Worm (Caenorhabditis elegans) whole organism, young adult: Measurements from ENCODE around the gene C25A6.1.

Source experiments
- B0261.1 ChIP-seq: sonication (generic microtip); optimal IDR thresholded peaks from 2 replicates; lab custom pipeline; 2016; ENCODE audit warnings: mild to moderate bottlenecking, missing genetic modification characterization, moderate library complexity, missing compliant biosample characterization
- F10E7.11 ChIP-seq: sonication (generic microtip); optimal IDR thresholded peaks from 2 replicates; lab custom pipeline; 2017; ENCODE audit warnings: mild to moderate bottlenecking, missing genetic modification characterization, moderate library complexity, missing compliant biosample characterization
- F49E8.2 ChIP-seq: sonication (generic microtip); optimal IDR thresholded peaks from 3 replicates; lab custom pipeline; 2017; ENCODE audit warnings: missing genetic modification characterization, mild to moderate bottlenecking, missing compliant biosample characterization, antibody characterized with exemption, moderate library complexity; ENCODE audit not compliant: insufficient read depth
- F52B5.7 ChIP-seq: sonication (generic microtip); optimal IDR thresholded peaks from 2 replicates; lab custom pipeline; 2016; ENCODE audit warnings: mild to moderate bottlenecking, missing genetic modification characterization, missing compliant biosample characterization
- K11D2.4 ChIP-seq: fragments of 200-800 bp; sonication (Bioruptor generic); IDR thresholded peaks from 2 replicates; pipeline ENCODE4 v1.3.6; 2022; ENCODE audit warnings: missing genetic modification reagents, missing genetic modification characterization, missing compliant biosample characterization
- K12H6.12 ChIP-seq: fragments of 200-800 bp; sonication (Bioruptor generic); optimal IDR thresholded peaks from 2 replicates; lab custom pipeline; 2018; ENCODE audit warnings: mild to moderate bottlenecking, missing genetic modification characterization, missing compliant biosample characterization
- Y53F4B.3 ChIP-seq: fragments of 200-800 bp; sonication (Bioruptor generic); IDR thresholded peaks from 2 replicates; pipeline ENCODE4 v1.3.6; 2022; ENCODE audit warnings: missing genetic modification reagents, missing genetic modification characterization, missing compliant biosample characterization
- Y67H2A.10 ChIP-seq: fragments of 200-800 bp; sonication (Bioruptor generic); conservative IDR thresholded peaks from 2 replicates; pipeline ENCODE4 v1.3.6; 2022; ENCODE audit warnings: missing genetic modification reagents, missing genetic modification characterization, missing compliant biosample characterization
- Y95B8A.8 ChIP-seq: fragments of 200-800 bp; sonication (Bioruptor generic); IDR thresholded peaks from 2 replicates; pipeline ENCODE4 v1.3.6; 2022; ENCODE audit warnings: missing genetic modification reagents, missing genetic modification characterization, missing compliant biosample characterization
- ama-1 ChIP-seq, 3 experiments: fragments of 150-350 bp in 1 of 3; sonication (generic microtip) in 2 of 3; optimal IDR thresholded peaks; 2 replicates each; lab custom pipeline; 2014 to 2018; ENCODE audit warnings: missing biosample characterization in 2 of 3, missing genetic modification characterization in 2 of 3, missing genetic modification reagents in 2 of 3
- atf-7 ChIP-seq: sonication (generic microtip); optimal IDR thresholded peaks from 2 replicates; lab custom pipeline; 2017; ENCODE audit warnings: mild to moderate bottlenecking, missing genetic modification characterization, missing compliant biosample characterization
- bed-1 ChIP-seq: fragments of 200-800 bp; sonication (Bioruptor generic); IDR thresholded peaks from 2 replicates; pipeline ENCODE4 v1.3.6; 2022; ENCODE audit warnings: missing genetic modification reagents, missing genetic modification characterization, missing compliant biosample characterization
- ceh-27 ChIP-seq: fragments of 200-800 bp; sonication (Bioruptor generic); optimal IDR thresholded peaks from 2 replicates; lab custom pipeline; 2018; ENCODE audit warnings: mild to moderate bottlenecking, missing genetic modification characterization, moderate library complexity, missing compliant biosample characterization
- ceh-40 ChIP-seq: fragments of 200-800 bp; sonication (Bioruptor generic); IDR thresholded peaks from 2 replicates; pipeline ENCODE4 v1.3.6; 2022; ENCODE audit warnings: missing genetic modification characterization, missing compliant biosample characterization
- ceh-58 ChIP-seq: fragments of 200-800 bp; sonication (Bioruptor generic); IDR thresholded peaks from 2 replicates; pipeline ENCODE4 v1.3.6; 2022; ENCODE audit warnings: missing genetic modification characterization, missing compliant biosample characterization
- ceh-91 ChIP-seq: fragments of 200-800 bp; sonication (Bioruptor generic); IDR thresholded peaks from 2 replicates; pipeline ENCODE4 v1.3.6; 2022; ENCODE audit warnings: missing genetic modification reagents, missing genetic modification characterization, missing compliant biosample characterization
- dox-1 ChIP-seq: fragments of 200-800 bp; sonication (Bioruptor generic); IDR thresholded peaks from 2 replicates; pipeline ENCODE4 v1.3.6; 2022; ENCODE audit warnings: missing genetic modification reagents, missing genetic modification characterization, missing compliant biosample characterization
- egrh-3 ChIP-seq: fragments of 200-800 bp; sonication (Bioruptor generic); IDR thresholded peaks from 2 replicates; pipeline ENCODE4 v1.3.6; 2022; ENCODE audit warnings: missing genetic modification reagents, missing genetic modification characterization, missing compliant biosample characterization
- ets-4 ChIP-seq: fragments of 200-800 bp; sonication (Bioruptor generic); optimal IDR thresholded peaks from 2 replicates; lab custom pipeline; 2018; ENCODE audit warnings: mild to moderate bottlenecking, missing genetic modification characterization, missing compliant biosample characterization
- hrde-1 ChIP-seq: sonication (generic microtip); optimal IDR thresholded peaks from 2 replicates; lab custom pipeline; 2016; ENCODE audit warnings: missing genetic modification characterization, mild to moderate bottlenecking, missing compliant biosample characterization, moderate library complexity, missing genotype, missing genetic modification reagents, borderline replicate concordance
- hsf-1 ChIP-seq: fragments of 200-800 bp; sonication (Bioruptor generic); IDR thresholded peaks from 2 replicates; pipeline ENCODE4 v1.3.6; 2022; ENCODE audit warnings: missing genetic modification reagents, missing genetic modification characterization, missing compliant biosample characterization
- let-607 ChIP-seq, 2 experiments: fragments of 200-800 bp in 1 of 2; sonication (Bioruptor generic) in 1 of 2; sonication (generic microtip) in 1 of 2; optimal IDR thresholded peaks; 2 replicates each; lab custom pipeline; 2016 to 2018; ENCODE audit warnings: mild to moderate bottlenecking in 2 of 2, missing compliant biosample characterization in 2 of 2, missing genetic modification characterization in 2 of 2, moderate library complexity in 2 of 2, missing genotype in 1 of 2
- lin-26 ChIP-seq: fragments of 200-800 bp; sonication (Bioruptor generic); IDR thresholded peaks from 2 replicates; pipeline ENCODE4 v1.3.6; 2022; ENCODE audit warnings: missing genetic modification reagents, missing genetic modification characterization, missing compliant biosample characterization
- lin-35 ChIP-seq, 3 experiments: fragments of 150-350 bp in 2 of 3; sonication (generic microtip) in 1 of 3; optimal IDR thresholded peaks; 2 replicates each; lab custom pipeline; 2014 to 2018; ENCODE audit warnings: missing biosample characterization in 3 of 3, missing genetic modification characterization in 3 of 3, missing genetic modification reagents in 3 of 3
- lin-54 ChIP-seq: fragments of 200-800 bp; sonication (Bioruptor generic); optimal IDR thresholded peaks from 2 replicates; lab custom pipeline; 2018; ENCODE audit warnings: mild to moderate bottlenecking, missing genetic modification characterization, missing compliant biosample characterization
- lsl-1 ChIP-seq: fragments of 200-800 bp; sonication (Bioruptor generic); optimal IDR thresholded peaks from 2 replicates; lab custom pipeline; 2018; ENCODE audit warnings: mild to moderate bottlenecking, missing genetic modification characterization, moderate library complexity, missing compliant biosample characterization
- mcd-1 ChIP-seq: fragments of 200-800 bp; sonication (Bioruptor generic); IDR thresholded peaks from 2 replicates; pipeline ENCODE4 v1.3.6; 2022; ENCODE audit warnings: missing genetic modification reagents, missing genetic modification characterization, missing compliant biosample characterization
- nfya-2 ChIP-seq: fragments of 200-800 bp; sonication (Bioruptor generic); IDR thresholded peaks from 2 replicates; pipeline ENCODE4 v1.3.6; 2022; ENCODE audit warnings: missing genetic modification reagents, missing genetic modification characterization, missing compliant biosample characterization
- nhr-80 ChIP-seq: sonication (generic microtip); optimal IDR thresholded peaks from 2 replicates; lab custom pipeline; 2016; ENCODE audit warnings: missing genetic modification characterization, missing compliant biosample characterization
- repo-1 ChIP-seq: sonication (generic microtip); optimal IDR thresholded peaks from 2 replicates; lab custom pipeline; 2017; ENCODE audit warnings: mild to moderate bottlenecking, missing genetic modification characterization, missing compliant biosample characterization
- rpc-1 ChIP-seq, 2 experiments: fragments of 150-350 bp in 1 of 2; sonication (generic microtip) in 1 of 2; optimal IDR thresholded peaks; 2 replicates each; lab custom pipeline; 2014 to 2018; ENCODE audit warnings: missing biosample characterization in 1 of 2, missing genetic modification characterization in 1 of 2, missing genetic modification reagents in 1 of 2, missing genotype in 1 of 2
- snpc-1.3 ChIP-seq: sonication (generic microtip); optimal IDR thresholded peaks from 2 replicates; lab custom pipeline; 2017; ENCODE audit warnings: missing genetic modification characterization, mild to moderate bottlenecking, missing compliant biosample characterization, antibody characterized with exemption, moderate library complexity, missing genotype, missing genetic modification reagents; ENCODE audit not compliant: insufficient read depth
- snpc-4 ChIP-seq, 5 experiments: fragments of 150-350 bp in 1 of 5; sonication (generic microtip) in 4 of 5; optimal IDR thresholded peaks; 2 replicates each; lab custom pipeline; 2014 to 2018; ENCODE audit warnings: missing genetic modification characterization in 5 of 5, missing biosample characterization in 3 of 5, antibody characterized with exemption in 2 of 5, mild to moderate bottlenecking in 2 of 5, missing compliant biosample characterization in 2 of 5, missing genotype in 2 of 5, moderate library complexity in 2 of 5, missing genetic modification reagents in 1 of 5
- somi-1 ChIP-seq: fragments of 200-800 bp; sonication (Bioruptor generic); optimal IDR thresholded peaks from 2 replicates; lab custom pipeline; 2018; ENCODE audit warnings: mild to moderate bottlenecking, missing genetic modification characterization, missing compliant biosample characterization
- tbp1 ChIP-seq: fragments of 200-800 bp; sonication (Bioruptor generic); optimal IDR thresholded peaks from 2 replicates; lab custom pipeline; 2018; ENCODE audit warnings: mild to moderate bottlenecking, missing genetic modification characterization, missing compliant biosample characterization
- tbx-9 ChIP-seq: sonication (generic microtip); optimal IDR thresholded peaks from 2 replicates; lab custom pipeline; 2016; ENCODE audit warnings: borderline replicate concordance, missing genetic modification characterization, inconsistent platforms, missing compliant biosample characterization
- unc-62 ChIP-seq: fragments of 150-350 bp; optimal IDR thresholded peaks from 2 replicates; lab custom pipeline; 2014; ENCODE audit warnings: missing biosample characterization, missing genetic modification reagents, missing genetic modification characterization
- zfh-2 ChIP-seq: fragments of 200-800 bp; sonication (Bioruptor generic); conservative IDR thresholded peaks from 2 replicates; pipeline ENCODE4 v1.3.6; 2022; ENCODE audit warnings: missing genetic modification reagents, missing genetic modification characterization, missing compliant biosample characterization
- zim-3 ChIP-seq: sonication (generic microtip); optimal IDR thresholded peaks from 2 replicates; lab custom pipeline; 2017; ENCODE audit warnings: mild to moderate bottlenecking, missing genetic modification characterization, moderate library complexity, missing compliant biosample characterization
- ztf-18 ChIP-seq: sonication (generic microtip); optimal IDR thresholded peaks from 2 replicates; lab custom pipeline; 2016; ENCODE audit warnings: missing genotype, mild to moderate bottlenecking, missing genetic modification characterization, missing compliant biosample characterization
- ztf-3 ChIP-seq: fragments of 200-800 bp; sonication (Bioruptor generic); optimal IDR thresholded peaks from 2 replicates; lab custom pipeline; 2018; ENCODE audit warnings: mild to moderate bottlenecking, missing genetic modification characterization, missing compliant biosample characterization

C25A6.1 gene

ce11 chrV:5433020-5433419 is 24.7 kb downstream of the C25A6.1 start, which contains the start of gene acl-6 (continued):
- TF ChIP-seq snpc-1.3 (tag; lab: Kevin White, UChicago) (no peak), F10E7.11 (tag; lab: Kevin White, UChicago) (no peak), K11D2.4 (GFP tag; lab: Robert Waterston, UW) (no peak; the same call in 1 of the 2 replicates), bed-1 (GFP tag; lab: Robert Waterston, UW) (no peak), F52B5.7 (tag; lab: Kevin White, UChicago) (no peak), zfh-2 (GFP tag; lab: Robert Waterston, UW) (no peak), tbp1 (peak; percentile 38), hrde-1 (tag; lab: Kevin White, UChicago) (no peak), ceh-27 (no peak), mcd-1 (GFP tag; lab: Robert Waterston, UW) (peak; percentile 94), Y53F4B.3 (GFP tag; lab: Robert Waterston, UW) (no peak), lin-54 (GFP tag; lab: Kevin White, UChicago) (peak; percentile 86), ceh-91 (no peak), nhr-80 (tag; lab: Kevin White, UChicago) (peak; percentile 98), ceh-58 (GFP tag; lab: Robert Waterston, UW) (no peak), ets-4 (GFP tag; lab: Kevin White, UChicago) (peak; percentile 72), tbx-9 (tag; lab: Kevin White, UChicago) (no peak), repo-1 (tag; lab: Kevin White, UChicago) (no peak)

ce11 chrV:5439068-5439467 is 30.7 kb downstream of the C25A6.1 start, which contains the start of gene snpc-1.3:
Gene snpc-1.3, minus strand, starts transcription at chrV:5439168.
- TF ChIP-seq ama-1 (optimal IDR thresholded peaks at IDR 0.05; lab: Kevin White, UChicago) (no peak), ama-1 (GFP tag; optimal IDR thresholded peaks at IDR 0.05; lab: Kevin White, UChicago) (no peak), lsl-1 (GFP tag; lab: Kevin White, UChicago) (no peak), somi-1 (no peak), Y67H2A.10 (GFP tag; lab: Robert Waterston, UW) (no peak), snpc-4 (GFP tag; optimal IDR thresholded peaks at IDR 0.05; lab: Kevin White, UChicago) (no peak), snpc-4 (tag; optimal IDR thresholded peaks at IDR 0.05; lab: Kevin White, UChicago) (no peak), nhr-80 (tag; lab: Kevin White, UChicago) (no peak), nfya-2 (GFP tag; lab: Robert Waterston, UW) (no peak), atf-7 (tag; lab: Kevin White, UChicago) (no peak), F49E8.2 (no peak), egrh-3 (GFP tag; lab: Robert Waterston, UW) (no peak), lin-26 (GFP tag; lab: Robert Waterston, UW) (no peak), B0261.1 (tag; lab: Kevin White, UChicago) (no peak), ceh-40 (no peak)

ce11 chrV:5442366-5442765 is 34.0 kb downstream of the C25A6.1 start:
- TF ChIP-seq ztf-3 (GFP tag; lab: Kevin White, UChicago) (no peak), dox-1 (GFP tag; lab: Robert Waterston, UW) (no peak), F49E8.2 (no peak), ceh-58 (GFP tag; lab: Robert Waterston, UW) (no peak), atf-7 (tag; lab: Kevin White, UChicago) (no peak), Y95B8A.8 (no peak), Y67H2A.10 (GFP tag; lab: Robert Waterston, UW) (no peak), rpc-1 (optimal IDR thresholded peaks at IDR 0.05; lab: Kevin White, UChicago) (no peak), rpc-1 (tag; optimal IDR thresholded peaks at IDR 0.05; lab: Kevin White, UChicago) (no peak), hsf-1 (GFP tag; lab: Robert Waterston, UW) (no peak), lin-35 (GFP tag; optimal IDR thresholded peaks at IDR 0.05; lab: Kevin White, UChicago) (no peak), ztf-18 (tag; lab: Kevin White, UChicago) (no peak), bed-1 (GFP tag; lab: Robert Waterston, UW) (no peak), unc-62 (no peak), let-607 (tag; optimal IDR thresholded peaks at IDR 0.05; lab: Kevin White, UChicago) (no peak), egrh-3 (GFP tag; lab: Robert Waterston, UW) (no peak), lin-54 (GFP tag; lab: Kevin White, UChicago) (no peak), zfh-2 (GFP tag; lab: Robert Waterston, UW) (no peak), zim-3 (no peak), K12H6.12 (tag; lab: Kevin White, UChicago) (no peak)
